Fruit fly (Drosophila melanogaster) whole organism, embryonic: ENCODE measurements around the gene CG31735.

ENCODE experiments used
- Ada2b ChIP-seq: fragments of 200-800 bp; sonication (Bioruptor generic); IDR thresholded peaks from 2 replicates; pipeline ENCODE4 v1.3.6; 2022; ENCODE audit warnings: missing biosample characterization, missing genetic modification characterization
- Awh ChIP-seq: fragments of 200-800 bp; sonication (Bioruptor generic); IDR thresholded peaks from 2 replicates; pipeline ENCODE4, ENCODE4 v1.3.6; 2022; ENCODE audit warnings: missing biosample characterization, missing genetic modification characterization
- C15 ChIP-seq: fragments of 200-800 bp; sonication (Bioruptor generic); IDR thresholded peaks from 3 replicates; pipeline ENCODE4 v1.3.6; 2022; ENCODE audit warnings: missing biosample characterization, missing genetic modification characterization
- CG10321 ChIP-seq: fragments of 200-800 bp; sonication (Bioruptor generic); IDR thresholded peaks from 2 replicates; pipeline ENCODE4 v1.3.6; 2022; ENCODE audit warnings: missing biosample characterization, missing genetic modification characterization
- CG10543 ChIP-seq: fragments of 200-800 bp; sonication (Bioruptor generic); optimal IDR thresholded peaks from 3 replicates; lab custom pipeline; 2017; ENCODE audit warnings: missing biosample characterization, mild to moderate bottlenecking, missing genetic modification characterization, moderate library complexity
- CG11696 ChIP-seq: fragments of 200-800 bp; sonication (Bioruptor generic); IDR thresholded peaks from 2 replicates; pipeline ENCODE4 v1.3.6; 2022; ENCODE audit warnings: missing biosample characterization, missing genetic modification characterization
- CG1233 ChIP-seq: fragments of 200-800 bp; sonication (Bioruptor generic); optimal IDR thresholded peaks from 4 replicates; lab custom pipeline; 2018; ENCODE audit warnings: missing biosample characterization, mild to moderate bottlenecking, missing genetic modification characterization
- CG14014 ChIP-seq: fragments of 200-800 bp; sonication (Bioruptor generic); IDR thresholded peaks from 2 replicates; pipeline ENCODE4 v1.3.6; 2022; ENCODE audit warnings: missing biosample characterization, missing genetic modification characterization
- CG16863 ChIP-seq: fragments of 200-800 bp; sonication (Bioruptor generic); optimal IDR thresholded peaks from 3 replicates; lab custom pipeline; 2016; ENCODE audit warnings: missing biosample characterization, missing genetic modification characterization
- CG18476 ChIP-seq: fragments of 200-800 bp; sonication (Bioruptor generic); optimal IDR thresholded peaks from 2 replicates; lab custom pipeline; 2016; ENCODE audit warnings: missing biosample characterization, mild to moderate bottlenecking, missing genetic modification characterization
- CG30020 ChIP-seq: fragments of 200-800 bp; optimal IDR thresholded peaks from 2 replicates; lab custom pipeline; 2019; ENCODE audit warnings: missing biosample characterization, mild to moderate bottlenecking, missing genetic modification characterization, moderate library complexity
- CG3407 ChIP-seq: fragments of 200-800 bp; sonication (Bioruptor generic); optimal IDR thresholded peaks from 2 replicates; lab custom pipeline; 2018; ENCODE audit warnings: missing biosample characterization, mild to moderate bottlenecking, missing genetic modification characterization
- CG43689 ChIP-seq: fragments of 200-800 bp; sonication (Bioruptor generic); IDR thresholded peaks from 2 replicates; pipeline ENCODE4 v1.3.6; 2022; ENCODE audit warnings: missing biosample characterization, missing genetic modification characterization
- CG4854 ChIP-seq: fragments of 200-800 bp; sonication (Bioruptor generic); optimal IDR thresholded peaks from 2 replicates; lab custom pipeline; 2016; ENCODE audit warnings: missing biosample characterization, missing genetic modification characterization, inconsistent platforms
- CG5180 ChIP-seq: fragments of 200-800 bp; sonication (Bioruptor generic); optimal IDR thresholded peaks from 3 replicates; lab custom pipeline; 2017; ENCODE audit warnings: missing biosample characterization, missing genetic modification characterization, mild to moderate bottlenecking, moderate library complexity, missing genetic modification reagents
- CG7357 ChIP-seq: fragments of 200-800 bp; sonication (Bioruptor generic); IDR thresholded peaks from 3 replicates; pipeline ENCODE4 v1.3.6; 2022; ENCODE audit warnings: missing biosample characterization, missing genetic modification characterization
- CG9727 ChIP-seq: fragments of 200-800 bp; sonication (Bioruptor generic); optimal IDR thresholded peaks from 3 replicates; lab custom pipeline; 2017; ENCODE audit warnings: missing biosample characterization, mild to moderate bottlenecking, missing genetic modification characterization
- Camta ChIP-seq: fragments of 200-800 bp; sonication (Bioruptor generic); optimal IDR thresholded peaks from 2 replicates; lab custom pipeline; 2016; ENCODE audit warnings: missing biosample characterization, missing genetic modification characterization
- Chrac-16 ChIP-seq: fragments of 200-800 bp; sonication (Bioruptor generic); optimal IDR thresholded peaks from 3 replicates; lab custom pipeline; 2016; ENCODE audit warnings: missing biosample characterization, missing genetic modification characterization
- CoRest ChIP-seq: fragments of 200-800 bp; sonication (Bioruptor generic); optimal IDR thresholded peaks from 3 replicates; lab custom pipeline; 2018; ENCODE audit warnings: missing biosample characterization, mild to moderate bottlenecking, missing genetic modification characterization, moderate library complexity
- Dek ChIP-seq: fragments of 200-800 bp; sonication (Bioruptor generic); optimal IDR thresholded peaks from 3 replicates; lab custom pipeline; 2019; ENCODE audit warnings: missing biosample characterization, mild to moderate bottlenecking, missing genetic modification characterization, moderate library complexity
- Ets65A ChIP-seq: fragments of 200-800 bp; sonication (Bioruptor generic); peaks from one replicate; lab custom pipeline; 2016; ENCODE audit warnings: missing biosample characterization, missing genetic modification characterization
- Gug ChIP-seq: fragments of 200-800 bp; sonication (Bioruptor generic); IDR thresholded peaks from 4 replicates; pipeline ENCODE4 v1.3.6; 2022; ENCODE audit warnings: missing biosample characterization, missing genetic modification characterization
- H2.0 ChIP-seq: fragments of 200-800 bp; sonication (Bioruptor generic); IDR thresholded peaks from 2 replicates; pipeline ENCODE4 v1.3.6; 2022; ENCODE audit warnings: missing biosample characterization, missing genetic modification characterization
- Hey ChIP-seq: fragments of 200-800 bp; sonication (Bioruptor generic); optimal IDR thresholded peaks from 3 replicates; lab custom pipeline; 2018; ENCODE audit warnings: missing biosample characterization, mild to moderate bottlenecking, missing genetic modification characterization
- Hr3 ChIP-seq: fragments of 200-800 bp; sonication (Bioruptor generic); optimal IDR thresholded peaks from 3 replicates; lab custom pipeline; 2016; ENCODE audit warnings: missing biosample characterization, missing genetic modification characterization
- Hr78 ChIP-seq, 2 experiments: fragments of 200-800 bp in 1 of 2; fragments of >200 bp in 1 of 2; sonication (Bioruptor generic) in 1 of 2; optimal IDR thresholded peaks; 2 replicates each; lab custom pipeline; 2017 to 2019; ENCODE audit warnings: missing biosample characterization in 2 of 2, missing genetic modification characterization in 2 of 2, mild to moderate bottlenecking in 1 of 2, moderate library complexity in 1 of 2
- Lhr ChIP-seq: fragments of 200-800 bp; sonication (Bioruptor generic); optimal IDR thresholded peaks from 3 replicates; lab custom pipeline; 2017; ENCODE audit warnings: mild to moderate bottlenecking, missing biosample characterization, missing genetic modification reagents, missing genetic modification characterization
- MBD-R2 ChIP-seq: fragments of 200-800 bp; sonication (Bioruptor generic); IDR thresholded peaks from 2 replicates; pipeline ENCODE4 v1.3.6; 2022; ENCODE audit warnings: missing biosample characterization, missing genetic modification characterization
- NC2β ChIP-seq: fragments of 200-800 bp; sonication (Bioruptor generic); optimal IDR thresholded peaks from 2 replicates; lab custom pipeline; 2016; ENCODE audit warnings: missing biosample characterization, missing genetic modification characterization
- Oli ChIP-seq: fragments of 200-800 bp; sonication (Bioruptor generic); optimal IDR thresholded peaks from 2 replicates; lab custom pipeline; 2018; ENCODE audit warnings: missing biosample characterization, mild to moderate bottlenecking, missing genetic modification characterization, moderate library complexity
- Ptx1 ChIP-seq: fragments of 200-800 bp; sonication (Bioruptor generic); IDR thresholded peaks from 2 replicates; pipeline ENCODE4 v1.3.6; 2022; ENCODE audit warnings: missing biosample characterization, missing genetic modification characterization
- Rfx ChIP-seq: fragments of 200-800 bp; sonication (Bioruptor generic); IDR thresholded peaks from 2 replicates; pipeline ENCODE4 v1.3.6; 2022; ENCODE audit warnings: missing biosample characterization, missing genetic modification characterization
- Sry-δ ChIP-seq: fragments of 200-800 bp; sonication (Bioruptor generic); optimal IDR thresholded peaks from 2 replicates; lab custom pipeline; 2016; ENCODE audit warnings: missing biosample characterization, missing genetic modification characterization
- YL-1 ChIP-seq: fragments of 200-800 bp; sonication (Bioruptor generic); optimal IDR thresholded peaks from 3 replicates; lab custom pipeline; 2017; ENCODE audit warnings: missing biosample characterization, mild to moderate bottlenecking, missing genetic modification characterization
- bowl ChIP-seq: fragments of 200-800 bp; sonication (Bioruptor generic); IDR thresholded peaks from 2 replicates; pipeline ENCODE4 v1.3.6; 2022; ENCODE audit warnings: missing biosample characterization, missing genetic modification characterization
- btn ChIP-seq: fragments of 200-800 bp; sonication (Bioruptor generic); optimal IDR thresholded peaks from 2 replicates; lab custom pipeline; 2016; ENCODE audit warnings: missing biosample characterization, missing genetic modification characterization
- chinmo ChIP-seq: fragments of 200-800 bp; sonication (Bioruptor generic); IDR thresholded peaks from 4 replicates; pipeline ENCODE4 v1.3.6; 2022; ENCODE audit warnings: missing biosample characterization, missing genetic modification characterization; ENCODE audit not compliant: partially characterized antibody
- dmrt11E ChIP-seq: fragments of 200-800 bp; sonication (Bioruptor generic); optimal IDR thresholded peaks from 3 replicates; lab custom pipeline; 2018; ENCODE audit warnings: missing biosample characterization, mild to moderate bottlenecking, missing genetic modification characterization, moderate library complexity
- emc ChIP-seq: fragments of 200-800 bp; sonication (Bioruptor generic); optimal IDR thresholded peaks from 2 replicates; lab custom pipeline; 2016; ENCODE audit warnings: missing biosample characterization, missing genetic modification characterization
- eve ChIP-seq, 2 experiments: fragments of >200 bp; optimal IDR thresholded peaks; 2 replicates each; lab custom pipeline; 2017; ENCODE audit warnings: missing biosample characterization in 2 of 2, missing genetic modification characterization in 2 of 2
- gem ChIP-seq: fragments of 200-800 bp; sonication (Bioruptor generic); optimal IDR thresholded peaks from 2 replicates; lab custom pipeline; 2019; ENCODE audit warnings: missing biosample characterization, mild to moderate bottlenecking, missing genetic modification characterization, moderate library complexity
- jumu ChIP-seq: fragments of 200-800 bp; sonication (Bioruptor generic); optimal IDR thresholded peaks from 3 replicates; lab custom pipeline; 2016; ENCODE audit warnings: missing biosample characterization, missing genetic modification characterization
- knrl ChIP-seq: fragments of 200-800 bp; sonication (Bioruptor generic); IDR thresholded peaks from 3 replicates; pipeline ENCODE4 v1.3.6; 2022; ENCODE audit warnings: missing biosample characterization, missing genetic modification characterization; ENCODE audit not compliant: partially characterized antibody
- nerfin-1 ChIP-seq: fragments of 200-800 bp; sonication (Bioruptor generic); optimal IDR thresholded peaks from 3 replicates; lab custom pipeline; 2019; ENCODE audit warnings: missing biosample characterization, mild to moderate bottlenecking, missing genetic modification characterization, moderate library complexity
- oc ChIP-seq: fragments of 200-800 bp; sonication (Bioruptor generic); optimal IDR thresholded peaks from 2 replicates; lab custom pipeline; 2018; ENCODE audit warnings: missing biosample characterization, mild to moderate bottlenecking, missing genetic modification characterization, moderate library complexity
- pros ChIP-seq: fragments of 200-800 bp; sonication (Bioruptor generic); optimal IDR thresholded peaks from 3 replicates; lab custom pipeline; 2019; ENCODE audit warnings: missing biosample characterization, mild to moderate bottlenecking, missing genetic modification characterization, moderate library complexity
- slou ChIP-seq: fragments of 200-800 bp; sonication (Bioruptor generic); optimal IDR thresholded peaks from 3 replicates; lab custom pipeline; 2016; ENCODE audit warnings: missing biosample characterization, missing genetic modification characterization
- tap ChIP-seq: fragments of 200-800 bp; optimal IDR thresholded peaks from 3 replicates; lab custom pipeline; 2019; ENCODE audit warnings: missing biosample characterization, mild to moderate bottlenecking, missing genetic modification characterization, moderate library complexity
- usp ChIP-seq: fragments of >200 bp; optimal IDR thresholded peaks from 2 replicates; lab custom pipeline; 2017; ENCODE audit warnings: missing biosample characterization, missing genetic modification characterization
- zfh2 ChIP-seq: fragments of 200-800 bp; sonication (Bioruptor generic); optimal IDR thresholded peaks from 2 replicates; lab custom pipeline; 2016; ENCODE audit warnings: missing biosample characterization, missing genetic modification characterization

Gene CG31735

DNA sequence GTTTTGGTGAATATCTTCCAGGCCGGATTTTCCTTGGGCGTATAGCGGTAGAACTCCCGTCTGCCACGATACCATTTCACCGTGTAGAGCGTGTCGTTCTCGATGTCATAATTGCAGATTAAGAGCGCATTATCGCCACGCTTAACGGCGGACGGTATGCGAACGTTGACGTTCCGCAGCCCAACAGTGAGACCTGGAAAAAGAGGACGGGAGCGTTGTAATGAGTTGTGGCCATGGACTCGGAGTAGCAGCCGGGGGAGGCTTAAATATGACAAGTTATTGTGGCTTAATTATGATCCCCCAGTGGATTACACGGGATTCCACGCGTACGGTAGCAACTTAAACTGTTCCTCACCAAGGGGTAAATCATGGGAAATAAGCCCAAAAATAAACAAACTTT lies 12.8 kb downstream of the CG31735 start (continued):
- TF ChIP-seq YL-1 (GFP tag; lab: Kevin White, UChicago) (no peak), Lhr (GFP tag; lab: Kevin White, UChicago) (no peak), CG30020 (tag; lab: Kevin White, UChicago) (no peak), Gug (peak; percentile 35; the same call in 1 of the 4 replicates), CG4854 (no peak), btn (GFP tag; lab: Kevin White, UChicago) (no peak), slou (GFP tag; lab: Kevin White, UChicago) (no peak), Camta (GFP tag; lab: Kevin White, UChicago) (peak; percentile 6), Dek (tag; lab: Kevin White, UChicago) (no peak), Ada2b (GFP tag; lab: Robert Waterston, UW) (0 out of 2 replicates have a peak, but pooled peaks have one; percentile 25), jumu (GFP tag; lab: Kevin White, UChicago) (no peak), CG7357 (GFP tag; lab: Robert Waterston, UW) (peak; percentile 30; the same call in 1 of the 3 replicates), Hr3 (GFP tag; lab: Kevin White, UChicago) (no peak), CG14014 (GFP tag; lab: Robert Waterston, UW) (no peak), tap (no peak), CG11696 (0 out of 2 replicates have a peak, but pooled peaks have one; percentile 4), pros (no peak), dmrt11E (tag; lab: Kevin White, UChicago) (no peak), CG3407 (GFP tag; lab: Kevin White, UChicago) (no peak), usp (no peak), Oli (tag; lab: Kevin White, UChicago) (no peak), C15 (GFP tag; lab: Robert Waterston, UW) (no peak), Rfx (GFP tag; lab: Robert Waterston, UW) (0 out of 2 replicates have a peak, but pooled peaks have one; percentile 25), eve (GFP tag; optimal IDR thresholded peaks at IDR 0.05; lab: Kevin White, UChicago) (no peak), oc (tag; lab: Kevin White, UChicago) (peak; percentile 42), CG9727 (no peak), emc (no peak), Awh (GFP tag; lab: Robert Waterston, UW) (no peak), Ets65A (GFP tag; lab: Kevin White, UChicago) (no peak), chinmo (GFP tag; lab: Robert Waterston, UW) (0 out of 4 replicates have a peak, but pooled peaks have one; percentile 35), Hr78 (GFP tag; optimal IDR thresholded peaks at IDR 0.05; lab: Kevin White, UChicago) (no peak), H2.0 (GFP tag; lab: Robert Waterston, UW) (0 out of 2 replicates have a peak, but pooled peaks have one; percentile 32), nerfin-1 (tag; lab: Kevin White, UChicago) (no peak), CG18476 (GFP tag; lab: Kevin White, UChicago) (no peak), CG10321 (GFP tag; lab: Robert Waterston, UW) (0 out of 2 replicates have a peak, but pooled peaks have one; percentile 7), Hey (peak; percentile 14), NC2β (GFP tag; lab: Kevin White, UChicago) (no peak), knrl (GFP tag; lab: Robert Waterston, UW) (no peak)

DNA sequence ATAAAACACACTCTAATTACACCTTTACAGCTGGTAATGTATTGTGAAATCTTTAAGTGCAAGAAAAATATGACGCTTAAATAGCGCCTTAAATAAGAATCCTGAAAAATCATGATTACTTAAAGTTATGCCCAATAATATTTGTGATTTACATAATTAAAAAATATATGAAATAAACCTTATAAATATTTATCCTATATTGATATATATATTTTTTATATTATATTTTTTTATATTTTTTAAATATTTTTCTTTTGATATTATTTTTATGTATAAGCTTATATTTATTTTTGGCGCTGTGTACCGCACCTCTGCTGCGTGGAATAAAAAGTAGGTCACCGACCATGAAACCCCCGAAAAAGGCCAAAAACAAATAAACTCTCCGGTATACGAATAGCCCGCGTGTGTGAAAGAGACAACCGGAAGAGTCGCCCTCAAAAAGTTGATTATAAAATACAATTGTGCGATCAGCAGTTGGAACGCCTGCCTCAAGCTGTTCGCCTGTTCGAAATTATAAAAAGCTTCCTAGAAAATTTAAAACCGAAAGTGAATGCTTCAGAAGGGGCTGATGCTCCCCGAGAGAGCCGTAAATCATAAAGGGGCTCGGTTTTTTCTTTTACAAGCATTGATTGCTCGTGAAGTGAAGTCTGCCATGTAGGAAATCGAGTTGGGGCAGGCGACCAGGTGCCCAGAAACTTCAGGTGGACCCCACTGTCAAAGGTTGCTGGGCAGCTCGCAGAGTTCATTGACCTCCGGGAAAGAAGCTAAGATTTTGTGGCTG lies 13.4 kb downstream of the CG31735 start:
- TF ChIP-seq CoRest (peak; percentile 77), gem (tag; lab: Kevin White, UChicago) (peak; percentile 87), CG1233 (GFP tag; lab: Kevin White, UChicago) (peak; percentile 24), bowl (no peak), MBD-R2 (GFP tag; lab: Robert Waterston, UW) (no peak), CG43689 (GFP tag; lab: Robert Waterston, UW) (no peak), CG5180 (GFP tag; lab: Kevin White, UChicago) (no peak), Sry-δ (no peak), Chrac-16 (GFP tag; lab: Kevin White, UChicago) (no peak), zfh2 (GFP tag; lab: Kevin White, UChicago) (no peak), Ptx1 (GFP tag; lab: Robert Waterston, UW) (peak; percentile 50; the same call in 1 of the 2 replicates), CG16863 (GFP tag; lab: Kevin White, UChicago) (no peak), nerfin-1 (tag; lab: Kevin White, UChicago) (peak; percentile 5), CG10543 (GFP tag; lab: Kevin White, UChicago) (peak; percentile 91)
